Worm (Caenorhabditis elegans): ENCODE measurements around the gene T23G5.2.

ce11 chrIII:9199605-9200004 is 36.5 kb downstream of the T23G5.2 start, which contains the start of gene ZC84.6:
- TF ChIP-seq hlh-30 (tag; optimal IDR thresholded peaks at IDR 0.05; ENCODE audit: insufficient read depth) (no peak), F13H6.1 (tag; optimal IDR thresholded peaks at IDR 0.05) (no peak), zip-5 (tag; optimal IDR thresholded peaks at IDR 0.05) (no peak), nfya-1 (tag; optimal IDR thresholded peaks at IDR 0.05) (no peak), ama-1 (optimal IDR thresholded peaks at IDR 0.05) (no peak), fax-1 (tag; optimal IDR thresholded peaks at IDR 0.05) (no peak), fkh-10 (GFP tag; optimal IDR thresholded peaks at IDR 0.05) (no peak), K02D7.2 (tag; optimal IDR thresholded peaks at IDR 0.05) (no peak), npax-4 (tag; optimal IDR thresholded peaks at IDR 0.05) (no peak), tbx-2 (tag; optimal IDR thresholded peaks at IDR 0.05) (no peak)

All from whole organism, late embryonic.